Worm (Caenorhabditis elegans): ENCODE data around the gene str-2.

The str-2 gene

DNA sequence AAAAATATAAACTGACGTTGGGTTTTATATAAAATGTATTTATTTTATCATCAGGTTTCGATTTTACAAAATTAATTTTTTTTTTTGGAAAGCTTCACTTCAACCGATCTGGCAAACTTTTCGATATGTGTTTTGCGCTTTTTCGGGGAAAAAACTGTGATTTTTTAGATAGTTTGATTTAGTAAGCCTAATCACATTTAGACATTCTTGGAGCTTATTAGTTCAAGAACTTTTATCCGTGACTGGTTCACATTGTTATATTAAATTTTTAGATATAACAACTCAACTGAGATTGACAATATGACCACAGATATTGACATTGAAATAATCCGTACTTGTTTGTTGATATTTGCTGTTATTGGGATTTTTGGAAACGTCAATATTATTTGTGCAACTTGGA is 13.6 kb upstream of the str-2 start, which contains the start of gene srsx-21:
Gene srsx-21, plus strand, starts transcription at position 301 of the 400 bp plus-strand sequence.
- TF ChIP-seq zag-1 (tag; optimal IDR thresholded peaks at IDR 0.05) (no peak), tbx-2 (tag; optimal IDR thresholded peaks at IDR 0.05) (no peak), nhr-11 (tag; optimal IDR thresholded peaks at IDR 0.05) (no peak), snpc-4 (tag; optimal IDR thresholded peaks at IDR 0.05) (no peak)

DNA sequence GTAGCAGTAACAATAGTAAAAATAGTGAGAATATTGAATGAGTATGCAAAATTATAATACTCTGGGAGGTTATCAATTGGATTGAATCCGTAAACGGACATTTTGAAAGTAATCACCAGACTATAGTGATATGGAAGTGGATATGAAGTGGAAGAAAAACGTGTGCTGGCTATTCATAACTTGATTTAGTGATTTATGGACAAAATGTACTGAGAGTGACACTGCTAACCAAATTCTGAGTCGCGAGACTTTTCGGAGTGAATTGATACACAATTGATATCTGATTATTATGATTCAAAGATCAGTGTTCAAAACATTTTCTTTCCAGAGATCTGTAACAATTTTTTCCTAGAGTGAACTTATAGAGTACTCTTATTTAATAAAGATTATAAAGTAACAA is 11.9 kb upstream of the str-2 start, which contains the start of gene sru-38:
Gene sru-38, minus strand, starts transcription at position 101 of the 400 bp plus-strand sequence.
- no peak for TF ChIP-seq mml-1 (tag; optimal IDR thresholded peaks at IDR 0.05)
- TF ChIP-seq lin-39 (tag; optimal IDR thresholded peaks at IDR 0.05), result no peak
- no peak for TF ChIP-seq R02D3.7 (tag; optimal IDR thresholded peaks at IDR 0.05)
- no peak for TF ChIP-seq egl-5 (tag; optimal IDR thresholded peaks at IDR 0.05)
- no peak for TF ChIP-seq ztf-11 (tag; optimal IDR thresholded peaks at IDR 0.05)
- no peak for TF ChIP-seq fos-1 (tag; optimal IDR thresholded peaks at IDR 0.05)
- no peak for TF ChIP-seq jun-1 (tag; optimal IDR thresholded peaks at IDR 0.05)
- TF ChIP-seq hmg-11 (tag; optimal IDR thresholded peaks at IDR 0.05), result no peak
- no peak for TF ChIP-seq pha-4 (tag; optimal IDR thresholded peaks at IDR 0.05)
- TF ChIP-seq pqm-1 (tag; optimal IDR thresholded peaks at IDR 0.05), result no peak
- TF ChIP-seq tbx-2 (tag; optimal IDR thresholded peaks at IDR 0.05), result no peak
- no peak for TF ChIP-seq unc-39 (tag; optimal IDR thresholded peaks at IDR 0.05)
- TF ChIP-seq nhr-25 (tag; optimal IDR thresholded peaks at IDR 0.05), result no peak
- TF ChIP-seq nhr-28 (tag; optimal IDR thresholded peaks at IDR 0.05), result no peak
- no peak for TF ChIP-seq mdl-1 (tag; optimal IDR thresholded peaks at IDR 0.05)
- no peak for TF ChIP-seq fkh-10 (GFP tag; optimal IDR thresholded peaks at IDR 0.05)
- TF ChIP-seq sea-2 (GFP tag; optimal IDR thresholded peaks at IDR 0.05), result no peak

DNA sequence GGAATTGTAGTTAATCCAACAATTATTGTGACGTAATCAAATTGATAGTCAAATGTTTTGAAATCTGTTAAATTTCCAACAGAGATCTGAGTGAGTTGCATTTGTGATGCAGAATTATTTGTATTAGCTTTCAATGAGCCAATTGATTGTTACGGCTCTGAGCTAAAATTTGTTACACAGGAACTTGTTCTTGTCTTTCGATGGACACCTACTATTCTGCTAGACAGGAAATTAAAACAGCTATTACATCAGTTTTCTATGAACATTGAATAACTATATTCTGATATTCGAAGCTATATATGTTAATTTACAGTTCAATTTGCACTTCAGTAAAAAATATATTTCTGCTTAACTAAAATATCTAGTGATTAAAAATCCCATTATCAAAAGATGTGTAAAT is 9.9 kb upstream of the str-2 start, which contains the start of gene sru-40:
Gene sru-40, minus strand, starts transcription at position 101 of the 400 bp plus-strand sequence.
- TF ChIP-seq ZK546.5 (tag; optimal IDR thresholded peaks at IDR 0.05) (no peak), ceh-28 (tag; optimal IDR thresholded peaks at IDR 0.05) (no peak), nhr-76 (tag; optimal IDR thresholded peaks at IDR 0.05) (no peak), nhr-43 (tag; optimal IDR thresholded peaks at IDR 0.05; ENCODE audit: poor library complexity, severe bottlenecking) (no peak), ama-1 (optimal IDR thresholded peaks at IDR 0.05) (no peak)

DNA sequence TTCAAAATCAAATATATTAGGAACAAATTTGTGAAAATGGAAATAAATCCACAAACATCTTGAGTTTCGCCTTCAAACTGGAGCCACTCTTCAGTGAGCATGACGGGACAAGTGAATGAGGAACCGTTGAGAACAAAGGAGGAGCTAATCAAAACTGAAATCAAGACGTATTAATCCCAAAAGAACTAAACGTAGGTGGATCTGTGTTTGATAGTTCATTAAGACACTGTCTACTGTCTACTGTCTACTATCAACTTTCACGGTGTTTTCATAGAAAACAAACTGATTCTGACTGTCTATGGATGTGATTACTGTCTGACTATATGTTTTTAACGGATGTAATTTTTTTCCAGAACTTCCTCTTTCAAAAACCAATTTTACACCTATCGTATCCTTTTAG is 2.3 kb downstream of the str-2 start, which contains the start of gene str-193:
Gene str-193, minus strand, starts transcription at position 101 of the 400 bp plus-strand sequence.
- no peak for TF ChIP-seq skn-1 (tag; optimal IDR thresholded peaks at IDR 0.05)
- TF ChIP-seq elt-3 (tag; optimal IDR thresholded peaks at IDR 0.05), result no peak
- TF ChIP-seq nhr-43 (tag; optimal IDR thresholded peaks at IDR 0.05; ENCODE audit: poor library complexity, severe bottlenecking), result no peak
- TF ChIP-seq fkh-2 (tag; optimal IDR thresholded peaks at IDR 0.05), result no peak
- TF ChIP-seq mml-1 (tag; optimal IDR thresholded peaks at IDR 0.05), result no peak
- no peak for TF ChIP-seq nhr-67 (tag; optimal IDR thresholded peaks at IDR 0.05)
- TF ChIP-seq nhr-77 (tag; optimal IDR thresholded peaks at IDR 0.05), result no peak
- no peak for TF ChIP-seq nhr-12 (tag; optimal IDR thresholded peaks at IDR 0.05)
- TF ChIP-seq hmg-11 (tag; optimal IDR thresholded peaks at IDR 0.05), result no peak
- no peak for TF ChIP-seq jun-1 (tag; optimal IDR thresholded peaks at IDR 0.05)
- TF ChIP-seq egl-5 (tag; optimal IDR thresholded peaks at IDR 0.05), result no peak
- TF ChIP-seq pqm-1 (tag; optimal IDR thresholded peaks at IDR 0.05), result no peak
- TF ChIP-seq nhr-11 (tag; optimal IDR thresholded peaks at IDR 0.05), result no peak
- TF ChIP-seq daf-12 (tag; optimal IDR thresholded peaks at IDR 0.05), result no peak
- TF ChIP-seq lin-15B (tag; optimal IDR thresholded peaks at IDR 0.05), result no peak
- no peak for TF ChIP-seq tbx-2 (tag; optimal IDR thresholded peaks at IDR 0.05)
- no peak for TF ChIP-seq nhr-28 (tag; optimal IDR thresholded peaks at IDR 0.05)
- TF ChIP-seq nhr-237 (tag; optimal IDR thresholded peaks at IDR 0.05), result no peak
- no peak for TF ChIP-seq R02D3.7 (tag; optimal IDR thresholded peaks at IDR 0.05)

DNA sequence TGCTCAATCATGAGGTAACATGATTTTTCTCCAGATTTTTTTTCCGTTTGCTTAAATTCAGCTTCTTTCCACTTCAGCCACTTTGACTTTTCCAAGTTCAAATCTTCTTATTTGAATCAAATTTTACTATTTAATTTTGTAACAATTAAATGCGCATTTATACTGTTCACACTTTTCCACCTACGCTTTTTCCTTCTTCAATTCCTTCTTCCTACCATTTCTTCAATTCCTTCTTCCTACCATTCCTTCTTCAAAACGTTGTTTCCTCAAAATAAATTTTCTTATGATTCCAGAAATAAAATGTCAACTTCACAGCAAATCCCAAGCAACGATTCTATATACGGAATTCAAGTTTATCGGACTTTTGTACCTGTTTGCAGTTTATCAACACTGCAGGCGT is 7.7 kb downstream of the str-2 start, which contains the start of gene sru-31:
Gene sru-31, plus strand, starts transcription at position 301 of the 400 bp plus-strand sequence.
- TF ChIP-seq elt-3 (tag; optimal IDR thresholded peaks at IDR 0.05) (no peak), ceh-9 (tag; optimal IDR thresholded peaks at IDR 0.05) (no peak), nhr-76 (tag; optimal IDR thresholded peaks at IDR 0.05) (no peak), nhr-12 (tag; optimal IDR thresholded peaks at IDR 0.05) (no peak)

All from whole organism, L3 larva.